Fruit fly (Drosophila melanogaster) whole organism, prepupa: ENCODE data around the gene CG16986.

Source experiments
- Blimp-1 ChIP-seq: fragments of 200-800 bp; sonication (Bioruptor generic); optimal IDR thresholded peaks from 3 replicates; lab custom pipeline; 2017; ENCODE audit warnings: missing biosample characterization, missing genetic modification characterization, mild to moderate bottlenecking, moderate library complexity, missing genetic modification reagents
- CG10631 ChIP-seq: fragments of 200-800 bp; sonication (Bioruptor generic); optimal IDR thresholded peaks from 2 replicates; lab custom pipeline; 2016; ENCODE audit warnings: missing biosample characterization, missing genetic modification characterization
- CG10669 ChIP-seq: fragments of 200-800 bp; sonication (Bioruptor generic); optimal IDR thresholded peaks from 3 replicates; lab custom pipeline; 2018; ENCODE audit warnings: missing biosample characterization, mild to moderate bottlenecking, missing genetic modification characterization, moderate library complexity
- CG11294 ChIP-seq: fragments of 200-800 bp; sonication (Bioruptor generic); IDR thresholded peaks from 2 replicates; pipeline ENCODE4 v1.3.6; 2022; ENCODE audit warnings: missing biosample characterization, missing genetic modification characterization
- CG11902 ChIP-seq: fragments of 200-800 bp; sonication (Bioruptor generic); optimal IDR thresholded peaks from 3 replicates; lab custom pipeline; 2016; ENCODE audit warnings: missing biosample characterization, missing genetic modification characterization
- CG16779 ChIP-seq: fragments of 200-800 bp; sonication (Bioruptor generic); optimal IDR thresholded peaks from 3 replicates; lab custom pipeline; 2017; ENCODE audit warnings: missing biosample characterization, mild to moderate bottlenecking, missing genetic modification characterization
- CG3032 ChIP-seq: fragments of 200-800 bp; optimal IDR thresholded peaks from 2 replicates; lab custom pipeline; 2019; ENCODE audit warnings: missing biosample characterization, mild to moderate bottlenecking, missing genetic modification characterization, moderate library complexity
- CG31627 ChIP-seq: fragments of 200-800 bp; sonication (Bioruptor generic); optimal IDR thresholded peaks from 3 replicates; lab custom pipeline; 2016; ENCODE audit warnings: missing biosample characterization, missing genetic modification characterization
- CG32006 ChIP-seq: fragments of 200-800 bp; sonication (Bioruptor generic); optimal IDR thresholded peaks from 3 replicates; lab custom pipeline; 2017; ENCODE audit warnings: missing biosample characterization, mild to moderate bottlenecking, missing genetic modification characterization
- CG34406 ChIP-seq: fragments of 200-800 bp; sonication (Bioruptor generic); optimal IDR thresholded peaks from 3 replicates; lab custom pipeline; 2016; ENCODE audit warnings: missing biosample characterization, missing genetic modification characterization
- CG3919 ChIP-seq: fragments of 200-800 bp; sonication (Bioruptor generic); optimal IDR thresholded peaks from 3 replicates; lab custom pipeline; 2016; ENCODE audit warnings: missing biosample characterization, missing genetic modification characterization
- CG6163 ChIP-seq: fragments of 200-800 bp; sonication (Bioruptor generic); IDR thresholded peaks from 3 replicates; pipeline ENCODE4 v1.3.6; 2022; ENCODE audit warnings: missing biosample characterization, missing genetic modification characterization
- CG6792 ChIP-seq: fragments of 200-800 bp; sonication (Bioruptor generic); optimal IDR thresholded peaks from 3 replicates; lab custom pipeline; 2016; ENCODE audit warnings: missing biosample characterization, missing genetic modification characterization
- CG6854 ChIP-seq: fragments of 200-800 bp; sonication (Bioruptor generic); optimal IDR thresholded peaks from 2 replicates; lab custom pipeline; 2017; ENCODE audit warnings: missing biosample characterization, mild to moderate bottlenecking, missing genetic modification characterization
- CG8319 ChIP-seq: fragments of 200-800 bp; sonication (Bioruptor generic); optimal IDR thresholded peaks from 3 replicates; lab custom pipeline; 2016; ENCODE audit warnings: missing biosample characterization, missing genetic modification characterization
- CG9139 ChIP-seq: fragments of 200-800 bp; sonication (Bioruptor generic); optimal IDR thresholded peaks from 3 replicates; lab custom pipeline; 2017; ENCODE audit warnings: missing biosample characterization, mild to moderate bottlenecking, missing genetic modification characterization
- Eip75B ChIP-seq: fragments of 200-800 bp; sonication (Bioruptor generic); optimal IDR thresholded peaks from 3 replicates; lab custom pipeline; 2016; ENCODE audit warnings: missing biosample characterization, missing genetic modification characterization
- Eip78C ChIP-seq: fragments of 200-800 bp; sonication (Bioruptor generic); peaks from one replicate; lab custom pipeline; 2016; ENCODE audit warnings: missing biosample characterization, missing genetic modification characterization
- Eip93F ChIP-seq: fragments of 200-800 bp; sonication (Bioruptor generic); optimal IDR thresholded peaks from 2 replicates; lab custom pipeline; 2016; ENCODE audit warnings: missing biosample characterization, mild to moderate bottlenecking, missing genetic modification characterization
- Ets21C ChIP-seq: fragments of 200-800 bp; sonication (Bioruptor generic); optimal IDR thresholded peaks from 3 replicates; lab custom pipeline; 2016; ENCODE audit warnings: missing biosample characterization, missing genetic modification characterization
- Hr38 ChIP-seq: sonication (Bioruptor generic); optimal IDR thresholded peaks from 2 replicates; lab custom pipeline; 2016; ENCODE audit warnings: missing biosample characterization, missing genetic modification characterization
- Hr4 ChIP-seq: fragments of 200-800 bp; sonication (Bioruptor generic); optimal IDR thresholded peaks from 3 replicates; lab custom pipeline; 2016; ENCODE audit warnings: missing biosample characterization, missing genetic modification characterization
- Met ChIP-seq: fragments of 200-800 bp; sonication (Bioruptor generic); optimal IDR thresholded peaks from 3 replicates; lab custom pipeline; 2016; ENCODE audit warnings: missing biosample characterization, missing genetic modification characterization
- OdsH ChIP-seq: fragments of 200-800 bp; sonication (Bioruptor generic); optimal IDR thresholded peaks from 3 replicates; lab custom pipeline; 2016; ENCODE audit warnings: missing biosample characterization, missing genetic modification characterization
- Smox ChIP-seq: fragments of 200-800 bp; sonication (Bioruptor generic); optimal IDR thresholded peaks from 3 replicates; lab custom pipeline; 2016; ENCODE audit warnings: missing biosample characterization, missing genetic modification characterization
- Sox14 ChIP-seq: fragments of 200-800 bp; sonication (Bioruptor generic); optimal IDR thresholded peaks from 3 replicates; lab custom pipeline; 2016; ENCODE audit warnings: missing biosample characterization, missing genetic modification characterization
- Sox15 ChIP-seq: fragments of 200-800 bp; sonication (Bioruptor generic); optimal IDR thresholded peaks from 3 replicates; lab custom pipeline; 2016; ENCODE audit warnings: missing biosample characterization, missing genetic modification characterization
- achi ChIP-seq: fragments of 200-800 bp; sonication (Bioruptor generic); optimal IDR thresholded peaks from 3 replicates; lab custom pipeline; 2016; ENCODE audit warnings: missing biosample characterization, missing genetic modification characterization
- acj6 ChIP-seq: fragments of 200-800 bp; sonication (Bioruptor generic); optimal IDR thresholded peaks from 3 replicates; lab custom pipeline; 2016; ENCODE audit warnings: missing biosample characterization, missing genetic modification characterization
- cyc ChIP-seq: fragments of 200-800 bp; sonication (Bioruptor generic); optimal IDR thresholded peaks from 3 replicates; lab custom pipeline; 2016; ENCODE audit warnings: missing biosample characterization, missing genetic modification characterization
- esn ChIP-seq: fragments of 200-800 bp; sonication (Bioruptor generic); optimal IDR thresholded peaks from 2 replicates; lab custom pipeline; 2016; ENCODE audit warnings: missing biosample characterization, mild to moderate bottlenecking, missing genetic modification characterization, moderate library complexity
- fd59A ChIP-seq: fragments of 200-800 bp; sonication (Bioruptor generic); optimal IDR thresholded peaks from 2 replicates; lab custom pipeline; 2017; ENCODE audit warnings: missing biosample characterization, mild to moderate bottlenecking, missing genetic modification characterization, missing genetic modification reagents
- fd85E ChIP-seq: fragments of 200-800 bp; sonication (Bioruptor generic); optimal IDR thresholded peaks from 3 replicates; lab custom pipeline; 2016; ENCODE audit warnings: missing biosample characterization, missing genetic modification characterization
- fkh ChIP-seq: fragments of 200-800 bp; sonication (Bioruptor generic); optimal IDR thresholded peaks from 3 replicates; lab custom pipeline; 2017; ENCODE audit warnings: missing biosample characterization, mild to moderate bottlenecking, missing genetic modification characterization, moderate library complexity
- lz ChIP-seq: fragments of 200-800 bp; sonication (Bioruptor generic); optimal IDR thresholded peaks from 3 replicates; lab custom pipeline; 2016; ENCODE audit warnings: missing biosample characterization, missing genetic modification characterization
- net ChIP-seq: fragments of 200-800 bp; sonication (Bioruptor generic); optimal IDR thresholded peaks from 3 replicates; lab custom pipeline; 2016; ENCODE audit warnings: missing biosample characterization, missing genetic modification characterization
- pdm3 ChIP-seq: fragments of 200-800 bp; sonication (Bioruptor generic); optimal IDR thresholded peaks from 3 replicates; lab custom pipeline; 2016; ENCODE audit warnings: missing biosample characterization, missing genetic modification characterization
- spab ChIP-seq: fragments of 200-800 bp; sonication (Bioruptor generic); optimal IDR thresholded peaks from 2 replicates; lab custom pipeline; 2017; ENCODE audit warnings: missing biosample characterization, mild to moderate bottlenecking, missing genetic modification characterization, missing genetic modification reagents
- ss ChIP-seq, 2 experiments: fragments of 200-800 bp; sonication (Bioruptor generic); optimal IDR thresholded peaks; 2 replicates in 1 of 2; 3 replicates in 1 of 2; lab custom pipeline; 2017 to 2018; ENCODE audit warnings: mild to moderate bottlenecking in 2 of 2, missing biosample characterization in 2 of 2, missing genetic modification characterization in 2 of 2, moderate library complexity in 1 of 2
- svp ChIP-seq: fragments of 200-800 bp; sonication (Bioruptor generic); peaks from one replicate; lab custom pipeline; 2016; ENCODE audit warnings: missing biosample characterization, missing genetic modification characterization
- vri ChIP-seq: fragments of 200-800 bp; sonication (Bioruptor generic); optimal IDR thresholded peaks from 3 replicates; lab custom pipeline; 2016; ENCODE audit warnings: missing biosample characterization, mild to moderate bottlenecking, missing genetic modification characterization

Gene CG16986

dm6 chr3L:2571975-2572374 lies 28.2 kb upstream of the CG16986 start (continued):
- TF ChIP-seq Eip78C (GFP tag; lab: Kevin White, UChicago) (peak; percentile 79), CG6792 (no peak), CG11294 (GFP tag; lab: Robert Waterston, UW) (peak; percentile 81), lz (no peak), OdsH (GFP tag; lab: Kevin White, UChicago) (peak; percentile 53), CG10631 (GFP tag; lab: Kevin White, UChicago) (peak; percentile 15), CG16779 (tag; lab: Kevin White, UChicago) (no peak), achi (GFP tag; lab: Kevin White, UChicago) (peak; percentile 37), CG34406 (GFP tag; lab: Kevin White, UChicago) (no peak), Eip93F (GFP tag; lab: Kevin White, UChicago) (no peak), Sox14 (GFP tag; lab: Kevin White, UChicago) (no peak), esn (GFP tag; lab: Kevin White, UChicago) (no peak), CG8319 (GFP tag; lab: Kevin White, UChicago) (peak; percentile 2), Smox (GFP tag; lab: Kevin White, UChicago) (no peak)

DNA sequence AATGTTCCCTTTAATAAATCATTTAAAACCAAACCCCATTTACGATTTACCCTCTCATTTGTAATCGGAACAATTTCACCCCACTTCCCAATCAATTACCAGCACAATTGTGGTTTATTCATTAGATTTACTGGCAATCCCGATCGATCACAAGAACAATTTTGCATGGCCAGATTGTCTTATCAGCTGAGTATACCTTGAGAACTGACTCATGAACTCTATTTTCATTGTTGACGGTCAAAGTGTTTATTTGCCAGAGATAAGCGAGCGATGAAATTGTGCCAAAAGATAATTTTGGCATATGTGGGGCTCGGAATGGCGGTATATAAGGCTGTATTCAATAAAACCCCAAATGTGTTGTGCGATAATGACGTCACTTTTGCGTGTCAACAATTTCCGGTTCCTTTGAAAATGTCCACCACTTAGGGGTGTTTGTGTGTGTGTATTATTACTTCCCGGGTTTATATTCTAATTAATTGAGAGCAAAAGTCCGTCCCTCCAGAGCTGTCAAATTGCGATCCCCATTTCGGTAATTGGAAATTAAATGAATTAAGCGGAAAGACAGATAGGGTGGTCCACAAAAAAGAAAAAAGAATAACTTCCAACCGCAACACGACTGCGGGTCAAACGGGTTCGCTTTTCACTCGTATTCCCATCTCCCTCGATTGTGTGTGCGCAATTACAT lies 27.1 kb upstream of the CG16986 start:
- TF ChIP-seq Eip93F (GFP tag; lab: Kevin White, UChicago) (peak; percentile 86), cyc (GFP tag; lab: Kevin White, UChicago) (no peak), svp (GFP tag; lab: Kevin White, UChicago) (peak; percentile 95), ss (GFP tag; optimal IDR thresholded peaks at IDR 0.05; lab: Kevin White, UChicago) (peak in 1 of 2 experiments; percentile 32), Blimp-1 (GFP tag; lab: Kevin White, UChicago) (no peak), vri (peak; percentile 75), fkh (GFP tag; lab: Kevin White, UChicago) (peak; percentile 39), CG6854 (GFP tag; lab: Kevin White, UChicago) (peak; percentile 27)

DNA sequence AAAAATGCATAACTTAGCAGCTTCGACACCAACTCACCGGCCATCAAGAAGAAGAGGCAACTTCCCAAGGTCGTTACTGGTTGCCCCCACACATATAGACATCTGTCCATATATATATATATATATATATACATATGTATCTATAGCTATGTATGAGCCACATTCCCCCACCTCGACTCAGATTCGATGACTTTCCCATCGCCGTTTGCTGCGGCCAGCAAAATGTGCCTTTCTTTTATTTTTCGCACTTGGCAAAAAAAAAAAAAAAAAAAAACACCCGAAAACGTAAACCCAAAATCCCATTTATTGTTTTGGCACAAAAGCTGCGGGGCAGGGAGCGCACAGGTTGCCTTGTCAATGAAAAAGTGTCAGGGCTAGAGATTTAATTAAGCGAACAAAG lies 25.4 kb upstream of the CG16986 start:
- TF ChIP-seq OdsH (GFP tag; lab: Kevin White, UChicago) = no peak
- no peak for TF ChIP-seq CG6792
- no peak for TF ChIP-seq CG6163 (GFP tag; lab: Robert Waterston, UW)
- no peak for TF ChIP-seq vri
- TF ChIP-seq CG34406 (GFP tag; lab: Kevin White, UChicago) = no peak
- TF ChIP-seq, all 60 proteins: peak for 0

DNA sequence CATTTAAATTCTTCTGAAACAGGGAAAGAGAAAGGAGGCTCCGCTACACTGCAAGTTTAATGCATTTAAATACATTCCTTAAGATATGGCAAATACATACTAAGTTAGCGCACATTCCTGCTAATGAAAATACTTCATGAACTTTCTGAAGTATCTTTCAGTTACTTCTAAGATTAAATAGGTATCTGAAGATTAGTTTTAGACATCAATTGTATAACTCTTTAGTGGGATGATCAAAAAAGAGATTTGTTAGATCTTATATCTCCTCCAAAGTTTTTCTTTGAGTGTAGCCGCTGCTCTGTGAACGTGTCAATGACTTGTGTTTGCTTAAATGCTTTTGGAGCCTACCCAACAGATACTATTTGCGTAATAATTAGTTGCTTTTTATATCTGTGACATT lies 24.9 kb upstream of the CG16986 start:
- TF ChIP-seq spab (GFP tag; lab: Kevin White, UChicago) (peak; percentile 1), Blimp-1 (GFP tag; lab: Kevin White, UChicago) (no peak), CG31627 (no peak), CG8319 (GFP tag; lab: Kevin White, UChicago) (no peak), acj6 (GFP tag; lab: Kevin White, UChicago) (peak; percentile 18), CG10669 (peak; percentile 21), CG10631 (GFP tag; lab: Kevin White, UChicago) (peak; percentile 41), CG32006 (GFP tag; lab: Kevin White, UChicago) (peak; percentile 63), CG6163 (GFP tag; lab: Robert Waterston, UW) (peak; percentile 51; the same call in 2 of the 3 replicates), CG16779 (tag; lab: Kevin White, UChicago) (no peak), Eip75B (peak; percentile 29), Met (GFP tag; lab: Kevin White, UChicago) (no peak), Hr4 (peak; percentile 64), achi (GFP tag; lab: Kevin White, UChicago) (peak; percentile 36), Ets21C (no peak), CG6792 (peak; percentile 33), OdsH (GFP tag; lab: Kevin White, UChicago) (peak; percentile 32), pdm3 (peak; percentile 49), lz (peak; percentile 11), Smox (GFP tag; lab: Kevin White, UChicago) (no peak), Eip78C (GFP tag; lab: Kevin White, UChicago) (peak; percentile 86), net (GFP tag; lab: Kevin White, UChicago) (peak; percentile 39), Sox15 (GFP tag; lab: Kevin White, UChicago) (no peak), svp (GFP tag; lab: Kevin White, UChicago) (peak; percentile 45), CG11902 (no peak), fd85E (GFP tag; lab: Kevin White, UChicago) (no peak), CG6854 (GFP tag; lab: Kevin White, UChicago) (no peak), fd59A (GFP tag; lab: Kevin White, UChicago) (peak; percentile 21), CG3919 (GFP tag; lab: Kevin White, UChicago) (peak; percentile 56), Eip93F (GFP tag; lab: Kevin White, UChicago) (no peak), CG9139 (GFP tag; lab: Kevin White, UChicago) (no peak), Hr38 (no peak), cyc (GFP tag; lab: Kevin White, UChicago) (peak; percentile 27), CG11294 (GFP tag; lab: Robert Waterston, UW) (0 out of 2 replicates have a peak, but pooled peaks have one; percentile 6), CG3032 (tag; lab: Kevin White, UChicago) (peak; percentile 37)
